Fruit fly (Drosophila melanogaster): ENCODE measurements around the gene Tm1.

DNA sequence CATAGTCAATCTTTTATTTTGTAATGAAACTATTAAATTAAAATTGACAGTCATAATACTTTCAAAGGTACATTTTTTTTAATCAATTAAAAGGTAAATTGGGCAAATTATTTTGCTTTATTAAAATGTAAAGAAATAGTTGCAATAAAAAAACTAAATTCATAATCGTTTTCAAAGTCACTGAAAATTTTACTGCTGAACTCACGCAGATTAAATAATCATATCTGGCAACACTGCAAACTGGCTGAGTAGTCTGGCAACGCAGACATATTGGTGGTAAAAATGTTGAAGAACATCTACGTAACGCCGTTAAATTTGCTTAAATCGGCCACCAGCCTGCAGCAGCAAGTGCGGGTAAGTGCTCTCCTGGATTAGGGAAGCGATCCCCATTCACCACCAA is 52.5 kb downstream of the Tm1 start, which contains the start of gene mRpL9:
- no peak for TF ChIP-seq CG8478 (optimal IDR thresholded peaks at IDR 0.05)
- TF ChIP-seq usp (GFP tag; optimal IDR thresholded peaks at IDR 0.05): no peak
- no peak for TF ChIP-seq Dll (optimal IDR thresholded peaks at IDR 0.05)
- TF ChIP-seq pan (optimal IDR thresholded peaks at IDR 0.05): no peak
